Worm (Caenorhabditis elegans) whole organism, L4/young adult: ENCODE data around the gene W06H8.2.

Experiments used
- W03F9.2 ChIP-seq: fragments of 150-350 bp; optimal IDR thresholded peaks from 2 replicates; lab custom pipeline; 2014; ENCODE audit warnings: missing biosample characterization, missing genetic modification characterization
- dao-5 ChIP-seq: sonication (generic microtip); optimal IDR thresholded peaks from 2 replicates; lab custom pipeline; 2016; ENCODE audit warnings: missing genotype, missing genetic modification characterization, moderate library complexity, missing compliant biosample characterization
- him-1 ChIP-seq: sonication (generic microtip); optimal IDR thresholded peaks from 2 replicates; lab custom pipeline; 2016; ENCODE audit warnings: missing genotype, missing genetic modification reagents, missing genetic modification characterization, missing compliant biosample characterization

ce11 chrV:6204046-6204445 lies 2.5 kb upstream of the W06H8.2 start:
- TF ChIP-seq dao-5: no peak
- TF ChIP-seq him-1 (tag; lab: Kevin White, UChicago): no peak
- TF ChIP-seq W03F9.2 (tag; lab: Kevin White, UChicago): no peak
